Fruit fly (Drosophila melanogaster) whole organism, wandering third instar larva: ENCODE results near the gene CG1532.

Source experiments
- Abd-B ChIP-seq: fragments of >200 bp; optimal IDR thresholded peaks from 2 replicates; lab custom pipeline; 2017; ENCODE audit warnings: missing biosample characterization, missing genetic modification characterization
- CG32264 ChIP-seq: fragments of 200-800 bp; sonication (Bioruptor generic); optimal IDR thresholded peaks from 2 replicates; lab custom pipeline; 2016; ENCODE audit warnings: missing biosample characterization, missing genetic modification characterization
- CG9705 ChIP-seq: fragments of 200-800 bp; sonication (Bioruptor generic); optimal IDR thresholded peaks from 2 replicates; lab custom pipeline; 2018; ENCODE audit warnings: missing biosample characterization, mild to moderate bottlenecking, missing genetic modification characterization
- CrebA ChIP-seq: fragments of 200-800 bp; sonication (Bioruptor generic); optimal IDR thresholded peaks from 2 replicates; lab custom pipeline; 2016; ENCODE audit warnings: missing biosample characterization, mild to moderate bottlenecking, missing genetic modification characterization, borderline replicate concordance
- Dfd ChIP-seq: fragments of >200 bp; optimal IDR thresholded peaks from 2 replicates; lab custom pipeline; 2017; ENCODE audit warnings: missing biosample characterization, missing genetic modification characterization
- Dif ChIP-seq: fragments of 200-275, 200-300 bp; sonication (Bioruptor generic); optimal IDR thresholded peaks from 2 replicates; lab custom pipeline; 2018; ENCODE audit warnings: missing biosample characterization, missing genetic modification characterization; ENCODE audit not compliant: partially characterized antibody
- GATAd ChIP-seq: sonication (Bioruptor generic); optimal IDR thresholded peaks from 2 replicates; lab custom pipeline; 2016; ENCODE audit warnings: missing biosample characterization, missing genetic modification characterization
- HLH106 ChIP-seq: fragments of 200-800 bp; optimal IDR thresholded peaks from 3 replicates; lab custom pipeline; 2019; ENCODE audit warnings: missing biosample characterization, mild to moderate bottlenecking, missing genetic modification characterization, moderate library complexity
- Hnf4 ChIP-seq: fragments of 200-800 bp; sonication (Bioruptor generic); optimal IDR thresholded peaks from 2 replicates; lab custom pipeline; 2016; ENCODE audit warnings: missing biosample characterization, mild to moderate bottlenecking, missing genetic modification characterization
- Hr78 ChIP-seq: fragments of >200 bp; optimal IDR thresholded peaks from 2 replicates; lab custom pipeline; 2017; ENCODE audit warnings: missing biosample characterization, missing genetic modification characterization
- Hr83 ChIP-seq: fragments of 200-300 bp; sonication (Bioruptor generic); optimal IDR thresholded peaks from 2 replicates; lab custom pipeline; 2016; ENCODE audit warnings: missing biosample characterization, mild to moderate bottlenecking, missing genetic modification characterization, moderate library complexity; ENCODE audit not compliant: poor library complexity, severe bottlenecking
- Jra ChIP-seq: sonication (Bioruptor generic); optimal IDR thresholded peaks from 2 replicates; lab custom pipeline; 2016; ENCODE audit warnings: missing biosample characterization, missing genetic modification characterization
- Mio ChIP-seq: sonication (Bioruptor generic); optimal IDR thresholded peaks from 2 replicates; lab custom pipeline; 2016; ENCODE audit warnings: missing biosample characterization, missing genetic modification characterization
- Myc ChIP-seq: fragments of >200 bp; optimal IDR thresholded peaks from 2 replicates; lab custom pipeline; 2017
- N ChIP-seq: fragments of >200 bp; optimal IDR thresholded peaks from 2 replicates; lab custom pipeline; 2018; ENCODE audit warnings: missing biosample characterization, missing external identifiers, missing genetic modification characterization
- OdsH ChIP-seq: fragments of 200-800 bp; sonication (Bioruptor generic); optimal IDR thresholded peaks from 2 replicates; lab custom pipeline; 2016; ENCODE audit warnings: missing biosample characterization, mild to moderate bottlenecking, missing genetic modification characterization
- Rel ChIP-seq, 2 experiments: fragments of 200-800 bp; sonication (Bioruptor generic) in 1 of 2; optimal IDR thresholded peaks; 2 replicates in 1 of 2; 3 replicates in 1 of 2; lab custom pipeline; 2016 to 2019; ENCODE audit warnings: mild to moderate bottlenecking in 2 of 2, missing biosample characterization in 2 of 2, missing genetic modification characterization in 2 of 2, moderate library complexity in 1 of 2
- Sp1 ChIP-seq: fragments of 200-800 bp; sonication (Bioruptor generic); optimal IDR thresholded peaks from 3 replicates; lab custom pipeline; 2019; ENCODE audit warnings: missing biosample characterization, mild to moderate bottlenecking, missing genetic modification characterization, moderate library complexity
- Vsx2 ChIP-seq: fragments of 200-300, 225-300 bp; sonication (Bioruptor generic); optimal IDR thresholded peaks from 2 replicates; lab custom pipeline; 2018; ENCODE audit warnings: missing biosample characterization, missing genetic modification characterization; ENCODE audit not compliant: partially characterized antibody
- br ChIP-seq: fragments of 200-800 bp; sonication (Bioruptor generic); optimal IDR thresholded peaks from 2 replicates; lab custom pipeline; 2016; ENCODE audit warnings: missing biosample characterization, missing genetic modification characterization
- brk ChIP-seq: fragments of 200-800 bp; sonication (Bioruptor generic); optimal IDR thresholded peaks from 2 replicates; lab custom pipeline; 2016; ENCODE audit warnings: missing biosample characterization, mild to moderate bottlenecking, missing genetic modification characterization
- dl ChIP-seq, 2 experiments: fragments of 175-275, 200-275 bp in 1 of 2; fragments of 200-275 bp in 1 of 2; sonication (Bioruptor generic); optimal IDR thresholded peaks; lab custom pipeline; 2018; ENCODE audit warnings: mild to moderate bottlenecking in 2 of 2, missing biosample characterization in 2 of 2, missing genetic modification characterization in 2 of 2, moderate library complexity in 2 of 2; ENCODE audit not compliant: partially characterized antibody in 2 of 2, insufficient read depth in 1 of 2
- dmrt93B ChIP-seq: fragments of 200-800 bp; sonication (Bioruptor generic); optimal IDR thresholded peaks from 2 replicates; lab custom pipeline; 2018; ENCODE audit warnings: missing biosample characterization, mild to moderate bottlenecking, missing genetic modification characterization
- dsf ChIP-seq: sonication (Bioruptor generic); optimal IDR thresholded peaks from 2 replicates; lab custom pipeline; 2016; ENCODE audit warnings: missing biosample characterization, missing genetic modification characterization, borderline replicate concordance
- ey ChIP-seq: fragments of 200-800 bp; sonication (Bioruptor generic); optimal IDR thresholded peaks from 2 replicates; lab custom pipeline; 2016; ENCODE audit warnings: missing biosample characterization, missing genetic modification characterization
- foxo ChIP-seq, 2 experiments: fragments of 200-800 bp; sonication (Bioruptor generic); optimal IDR thresholded peaks; 2 replicates in 1 of 2; 3 replicates in 1 of 2; lab custom pipeline; 2016 to 2017; ENCODE audit warnings: missing biosample characterization in 2 of 2, missing genetic modification characterization in 2 of 2
- fru ChIP-seq: fragments of 200-800 bp; sonication (Bioruptor generic); optimal IDR thresholded peaks from 3 replicates; lab custom pipeline; 2016; ENCODE audit warnings: missing biosample characterization, mild to moderate bottlenecking, missing genetic modification characterization
- h ChIP-seq: fragments of 200-800 bp; sonication (Bioruptor generic); optimal IDR thresholded peaks from 3 replicates; lab custom pipeline; 2016; ENCODE audit warnings: missing biosample characterization, mild to moderate bottlenecking, missing genetic modification characterization
- jim ChIP-seq: fragments of 175-275, 200-325 bp; sonication (Bioruptor generic); optimal IDR thresholded peaks from 2 replicates; lab custom pipeline; 2016; ENCODE audit warnings: missing biosample characterization, mild to moderate bottlenecking, missing genetic modification characterization
- lola ChIP-seq: fragments of >200 bp; optimal IDR thresholded peaks from 2 replicates; lab custom pipeline; 2017; ENCODE audit warnings: missing biosample characterization, missing genetic modification characterization
- pan ChIP-seq: fragments of >200 bp; optimal IDR thresholded peaks from 2 replicates; lab custom pipeline; 2017
- psq ChIP-seq: fragments of 200-800 bp; sonication (Bioruptor generic); optimal IDR thresholded peaks from 3 replicates; lab custom pipeline; 2017; ENCODE audit warnings: missing biosample characterization, mild to moderate bottlenecking, missing genetic modification characterization, moderate library complexity
- rgr ChIP-seq: fragments of 200-800 bp; sonication (Bioruptor generic); optimal IDR thresholded peaks from 3 replicates; lab custom pipeline; 2016; ENCODE audit warnings: missing biosample characterization, mild to moderate bottlenecking, missing genetic modification characterization
- sage ChIP-seq: fragments of 200-800 bp; sonication (Bioruptor generic); optimal IDR thresholded peaks from 2 replicates; lab custom pipeline; 2016; ENCODE audit warnings: missing biosample characterization, mild to moderate bottlenecking, missing genetic modification characterization
- sv ChIP-seq: fragments of 200-800 bp; sonication (Bioruptor generic); optimal IDR thresholded peaks from 3 replicates; lab custom pipeline; 2016; ENCODE audit warnings: missing biosample characterization, missing genetic modification characterization
- tai ChIP-seq: sonication (Bioruptor generic); optimal IDR thresholded peaks from 2 replicates; lab custom pipeline; 2016; ENCODE audit warnings: missing biosample characterization, missing genetic modification characterization
- usp ChIP-seq: fragments of >200 bp; optimal IDR thresholded peaks from 2 replicates; lab custom pipeline; 2017; ENCODE audit warnings: missing biosample characterization, missing genetic modification characterization
- woc ChIP-seq: sonication (Bioruptor generic); optimal IDR thresholded peaks from 2 replicates; lab custom pipeline; 2016; ENCODE audit warnings: missing biosample characterization, mild to moderate bottlenecking, missing genetic modification characterization

Gene CG1532

dm6 chrX:21067908-21068307 lies 39.7 kb upstream of the CG1532 start:
- TF ChIP-seq brk (GFP tag; lab: Kevin White, UChicago) (peak; percentile 33), Rel (GFP tag; optimal IDR thresholded peaks at IDR 0.05; lab: Kevin White, UChicago) (no peak), Rel (tag; optimal IDR thresholded peaks at IDR 0.05; lab: Kevin White, UChicago) (no peak), CrebA (GFP tag; lab: Kevin White, UChicago) (no peak), psq (GFP tag; lab: Kevin White, UChicago) (peak; percentile 6), tai (GFP tag; lab: Kevin White, UChicago) (peak; percentile 1), GATAd (GFP tag; lab: Kevin White, UChicago) (no peak), fru (peak; percentile 8), dmrt93B (peak; percentile 22), usp (no peak), CG32264 (GFP tag; lab: Kevin White, UChicago) (no peak), jim (no peak), foxo (GFP tag; optimal IDR thresholded peaks at IDR 0.05; lab: Kevin White, UChicago) (peak in 1 of 2 experiments; percentile 19)
- TF ChIP-seq, all 38 proteins: peak for 6

- TF ChIP-seq dsf (GFP tag; lab: Kevin White, UChicago), result no peak
- no peak for TF ChIP-seq rgr
- no peak for TF ChIP-seq psq (GFP tag; lab: Kevin White, UChicago)
- no peak for TF ChIP-seq CG9705
- TF ChIP-seq Hr78 (GFP tag; lab: Kevin White, UChicago), result no peak
- no peak for TF ChIP-seq Vsx2 (GFP tag; lab: Kevin White, UChicago)
- TF ChIP-seq CrebA (GFP tag; lab: Kevin White, UChicago), result no peak
- no peak for TF ChIP-seq HLH106
- no peak for TF ChIP-seq Abd-B (GFP tag; lab: Kevin White, UChicago)
- TF ChIP-seq Dif (GFP tag; lab: Kevin White, UChicago), result peak; percentile 57
- no peak for TF ChIP-seq foxo (GFP tag; optimal IDR thresholded peaks at IDR 0.05; lab: Kevin White, UChicago)
- no peak for TF ChIP-seq Jra (GFP tag; lab: Kevin White, UChicago)
- TF ChIP-seq pan, result no peak
- no peak for TF ChIP-seq Rel (GFP tag; optimal IDR thresholded peaks at IDR 0.05; lab: Kevin White, UChicago)
- peak; percentile 7 for TF ChIP-seq Rel (tag; optimal IDR thresholded peaks at IDR 0.05; lab: Kevin White, UChicago)
- TF ChIP-seq fru, result no peak
- TF ChIP-seq dmrt93B, result no peak
- TF ChIP-seq dl (GFP tag; optimal IDR thresholded peaks at IDR 0.05; lab: Kevin White, UChicago; ENCODE audit: insufficient read depth in 1 of 2, partially characterized antibody in 2 of 2), result peak; percentile 24 to 61
Observed at dm6 chrX:21067474-21067873, 39.3 kb upstream of the CG1532 start, which contains the start of gene CG32512. CG32512 (minus strand) TSS chrX:21067540.

- TF ChIP-seq Dif (GFP tag; lab: Kevin White, UChicago), result no peak
- TF ChIP-seq rgr, result no peak
- no peak for TF ChIP-seq Hnf4 (GFP tag; lab: Kevin White, UChicago)
- TF ChIP-seq Hr83 (GFP tag; lab: Kevin White, UChicago), result peak; percentile 1
Observed at dm6 chrX:21065775-21066174, 37.6 kb upstream of the CG1532 start.

- TF ChIP-seq Dfd (GFP tag; lab: Kevin White, UChicago) (no peak), Abd-B (GFP tag; lab: Kevin White, UChicago) (no peak), dmrt93B (peak; percentile 91), Hr83 (GFP tag; lab: Kevin White, UChicago) (peak; percentile 64), br (GFP tag; lab: Kevin White, UChicago) (peak; percentile 96), jim (no peak), dl (GFP tag; optimal IDR thresholded peaks at IDR 0.05; lab: Kevin White, UChicago; ENCODE audit: insufficient read depth in 1 of 2, partially characterized antibody in 2 of 2) (no peak), GATAd (GFP tag; lab: Kevin White, UChicago) (peak; percentile 87), CG32264 (GFP tag; lab: Kevin White, UChicago) (peak; percentile 94), usp (no peak), Rel (GFP tag; optimal IDR thresholded peaks at IDR 0.05; lab: Kevin White, UChicago) (peak; percentile 91), Rel (tag; optimal IDR thresholded peaks at IDR 0.05; lab: Kevin White, UChicago) (peak; percentile 91), Myc (lab: Kevin White, UChicago) (no peak), Hnf4 (GFP tag; lab: Kevin White, UChicago) (peak; percentile 98), rgr (peak; percentile 97), psq (GFP tag; lab: Kevin White, UChicago) (peak; percentile 90), OdsH (GFP tag; lab: Kevin White, UChicago) (peak; percentile 95), sage (peak; percentile 93), HLH106 (peak; percentile 94), h (GFP tag; lab: Kevin White, UChicago) (peak; percentile 98), sv (GFP tag; lab: Kevin White, UChicago) (no peak), Mio (GFP tag; lab: Kevin White, UChicago) (peak; percentile 83), CrebA (GFP tag; lab: Kevin White, UChicago) (peak; percentile 90), ey (GFP tag; lab: Kevin White, UChicago) (peak; percentile 97), brk (GFP tag; lab: Kevin White, UChicago) (peak; percentile 89), N (GFP tag; lab: Kevin White, UChicago) (no peak), dsf (GFP tag; lab: Kevin White, UChicago) (peak; percentile 71), foxo (GFP tag; optimal IDR thresholded peaks at IDR 0.05; lab: Kevin White, UChicago) (peak; percentile 90 to 97), Sp1 (GFP tag; lab: Kevin White, UChicago) (peak; percentile 94), lola (GFP tag; lab: Kevin White, UChicago) (no peak), Dif (GFP tag; lab: Kevin White, UChicago) (no peak), CG9705 (peak; percentile 85), Vsx2 (GFP tag; lab: Kevin White, UChicago) (no peak), Jra (GFP tag; lab: Kevin White, UChicago) (peak; percentile 87), fru (peak; percentile 94), tai (GFP tag; lab: Kevin White, UChicago) (peak; percentile 91), woc (GFP tag; lab: Kevin White, UChicago) (peak; percentile 86)
Observed at dm6 chrX:21064927-21065326, 36.8 kb upstream of the CG1532 start.
